Worm (Caenorhabditis elegans): ENCODE data around the gene ckk-1.

ce11 chrIII:5585711-5586110, 49.6 kb upstream of the ckk-1 start:
- no peak for TF ChIP-seq ztf-29 (GFP tag; IDR thresholded peaks at IDR 0.05)
- no peak for TF ChIP-seq klf-2 (GFP tag; conservative IDR thresholded peaks at IDR 0.05)
- no peak for TF ChIP-seq med-1 (GFP tag; optimal IDR thresholded peaks at IDR 0.05; ENCODE audit: insufficient read depth)
- no peak for TF ChIP-seq cog-1 (tag; optimal IDR thresholded peaks at IDR 0.05)
- no peak for TF ChIP-seq flt-1 (GFP tag; IDR thresholded peaks at IDR 0.05)
- no peak for TF ChIP-seq ref-1 (GFP tag; conservative IDR thresholded peaks at IDR 0.05)
- no peak for TF ChIP-seq T22C8.4 (GFP tag; IDR thresholded peaks at IDR 0.05)

Measured in whole organism, midembryonic.